Fruit fly (Drosophila melanogaster): ENCODE measurements around the gene CG14958.
A peak's percentile ranks its signal among the peaks of the same experiment; 100 is the strongest.

Gene CG14958

DNA sequence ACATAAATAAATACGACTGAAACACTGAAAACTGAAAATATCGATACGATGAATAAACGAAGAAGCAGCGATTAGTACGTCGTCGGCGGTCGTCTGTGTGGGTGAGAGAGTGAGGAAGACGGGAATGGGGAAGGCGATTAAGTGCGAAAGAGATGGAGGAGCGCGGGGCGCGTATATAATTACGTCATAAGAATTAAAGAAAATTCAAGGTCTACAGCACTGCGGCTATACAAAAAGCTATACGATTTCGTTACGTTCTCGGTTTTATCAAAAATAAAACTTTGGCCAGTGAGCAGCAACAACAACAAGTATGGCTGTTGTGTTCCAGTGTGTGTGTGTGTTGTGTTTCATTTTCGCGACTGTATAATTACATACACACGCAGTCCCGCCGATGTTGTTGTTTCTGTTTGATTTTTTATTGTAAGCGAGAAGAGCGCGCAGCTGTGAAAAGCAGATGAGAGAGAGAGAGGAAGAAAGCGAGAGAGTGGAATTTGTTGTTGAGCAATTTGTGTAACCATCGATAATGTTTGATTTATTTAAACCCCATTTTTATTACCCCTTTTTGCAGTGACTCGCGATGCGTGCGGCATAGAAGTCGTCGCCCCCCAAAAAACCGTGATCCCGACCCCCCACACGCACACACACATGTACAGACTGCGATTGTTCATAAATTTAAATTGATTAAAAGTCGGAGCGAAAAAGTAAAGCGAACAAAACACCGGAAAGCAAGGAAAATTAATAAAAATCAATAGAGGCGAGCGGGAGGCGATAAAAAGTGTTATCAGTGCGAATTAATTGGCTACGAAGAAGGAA is 40.5 kb upstream of the CG14958 start:
- TF ChIP-seq CG12768 (GFP tag; optimal IDR thresholded peaks at IDR 0.05) (peak; percentile 82), CG1620 (GFP tag; optimal IDR thresholded peaks at IDR 0.05) (no peak), CG14711 (tag; optimal IDR thresholded peaks at IDR 0.05) (no peak), cnc (optimal IDR thresholded peaks at IDR 0.05) (no peak), Mnt (GFP tag; optimal IDR thresholded peaks at IDR 0.05) (peak; percentile 77), CG33017 (tag; optimal IDR thresholded peaks at IDR 0.05) (no peak), pad (GFP tag; optimal IDR thresholded peaks at IDR 0.05) (no peak), kay (GFP tag; ENCODE audit: borderline replicate concordance) (no peak), Crg-1 (GFP tag; optimal IDR thresholded peaks at IDR 0.05) (no peak), CG5204 (GFP tag; optimal IDR thresholded peaks at IDR 0.05) (no peak), Clk (GFP tag; optimal IDR thresholded peaks at IDR 0.05) (peak; percentile 47), toe (GFP tag; optimal IDR thresholded peaks at IDR 0.05) (no peak), tj (GFP tag; optimal IDR thresholded peaks at IDR 0.05) (peak; percentile 49), ovo (GFP tag; optimal IDR thresholded peaks at IDR 0.05) (no peak), bab1 (GFP tag; optimal IDR thresholded peaks at IDR 0.05) (no peak), Hr96 (GFP tag; optimal IDR thresholded peaks at IDR 0.05) (no peak), CG7045 (GFP tag; optimal IDR thresholded peaks at IDR 0.05) (peak; percentile 25), CG7101 (tag; optimal IDR thresholded peaks at IDR 0.05) (peak; percentile 9), CG11617 (GFP tag; optimal IDR thresholded peaks at IDR 0.05) (peak; percentile 54), cic (GFP tag; optimal IDR thresholded peaks at IDR 0.05) (peak; percentile 94)

DNA sequence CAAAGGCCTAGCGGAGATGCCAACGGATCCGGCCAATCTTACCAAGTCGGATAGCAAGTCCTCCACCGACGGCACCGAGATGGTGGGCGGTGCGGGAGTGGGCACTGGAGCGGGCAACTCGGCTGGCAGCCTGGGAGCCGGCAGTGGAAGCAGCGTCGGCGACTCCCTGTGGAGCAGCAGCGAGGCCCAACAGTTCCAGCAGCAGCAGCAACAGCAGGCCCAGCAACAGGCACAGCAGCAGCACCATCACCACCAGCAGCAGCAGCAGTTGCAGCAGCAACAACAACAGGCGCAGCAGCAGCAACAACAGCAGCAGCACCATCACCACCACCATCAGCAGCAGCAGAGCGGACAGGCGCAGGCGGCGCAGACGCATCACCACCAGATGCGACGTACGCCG is 39.4 kb upstream of the CG14958 start:
- TF ChIP-seq CG7101 (tag; optimal IDR thresholded peaks at IDR 0.05) (no peak), CG33017 (tag; optimal IDR thresholded peaks at IDR 0.05) (no peak), CG11617 (GFP tag; optimal IDR thresholded peaks at IDR 0.05) (no peak), kay (GFP tag; ENCODE audit: borderline replicate concordance) (no peak), CG7045 (GFP tag; optimal IDR thresholded peaks at IDR 0.05) (no peak), CG14711 (tag; optimal IDR thresholded peaks at IDR 0.05) (no peak), ovo (GFP tag; optimal IDR thresholded peaks at IDR 0.05) (no peak), CG1620 (GFP tag; optimal IDR thresholded peaks at IDR 0.05) (no peak), Crg-1 (GFP tag; optimal IDR thresholded peaks at IDR 0.05) (no peak), tj (GFP tag; optimal IDR thresholded peaks at IDR 0.05) (no peak), CG12768 (GFP tag; optimal IDR thresholded peaks at IDR 0.05) (no peak), pad (GFP tag; optimal IDR thresholded peaks at IDR 0.05) (no peak), Clk (GFP tag; optimal IDR thresholded peaks at IDR 0.05) (no peak)

DNA sequence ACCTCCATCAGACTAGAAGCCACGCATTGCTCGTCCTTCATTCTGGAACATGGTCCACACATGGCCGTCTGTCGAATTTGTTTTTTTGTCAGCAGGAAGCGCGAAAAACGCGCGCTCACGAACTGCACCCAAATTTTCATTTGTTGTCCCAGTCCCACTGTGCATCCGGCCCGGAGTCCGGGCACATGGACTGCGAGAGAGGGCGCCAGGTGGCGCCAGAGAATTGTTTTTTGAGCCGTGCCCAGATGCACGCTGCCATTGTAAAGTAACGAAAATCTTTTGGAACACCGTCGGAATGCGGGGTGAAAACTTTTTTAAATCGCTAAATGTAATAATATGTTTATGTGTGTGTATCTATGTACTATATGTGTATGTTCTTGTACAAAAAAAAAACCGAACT is 32.1 kb upstream of the CG14958 start:
- TF ChIP-seq CG7045 (GFP tag; optimal IDR thresholded peaks at IDR 0.05), result no peak
- no peak for TF ChIP-seq CG7101 (tag; optimal IDR thresholded peaks at IDR 0.05)
- no peak for TF ChIP-seq CG12768 (GFP tag; optimal IDR thresholded peaks at IDR 0.05)
- TF ChIP-seq Crg-1 (GFP tag; optimal IDR thresholded peaks at IDR 0.05), result no peak
- TF ChIP-seq cnc (optimal IDR thresholded peaks at IDR 0.05), result no peak

DNA sequence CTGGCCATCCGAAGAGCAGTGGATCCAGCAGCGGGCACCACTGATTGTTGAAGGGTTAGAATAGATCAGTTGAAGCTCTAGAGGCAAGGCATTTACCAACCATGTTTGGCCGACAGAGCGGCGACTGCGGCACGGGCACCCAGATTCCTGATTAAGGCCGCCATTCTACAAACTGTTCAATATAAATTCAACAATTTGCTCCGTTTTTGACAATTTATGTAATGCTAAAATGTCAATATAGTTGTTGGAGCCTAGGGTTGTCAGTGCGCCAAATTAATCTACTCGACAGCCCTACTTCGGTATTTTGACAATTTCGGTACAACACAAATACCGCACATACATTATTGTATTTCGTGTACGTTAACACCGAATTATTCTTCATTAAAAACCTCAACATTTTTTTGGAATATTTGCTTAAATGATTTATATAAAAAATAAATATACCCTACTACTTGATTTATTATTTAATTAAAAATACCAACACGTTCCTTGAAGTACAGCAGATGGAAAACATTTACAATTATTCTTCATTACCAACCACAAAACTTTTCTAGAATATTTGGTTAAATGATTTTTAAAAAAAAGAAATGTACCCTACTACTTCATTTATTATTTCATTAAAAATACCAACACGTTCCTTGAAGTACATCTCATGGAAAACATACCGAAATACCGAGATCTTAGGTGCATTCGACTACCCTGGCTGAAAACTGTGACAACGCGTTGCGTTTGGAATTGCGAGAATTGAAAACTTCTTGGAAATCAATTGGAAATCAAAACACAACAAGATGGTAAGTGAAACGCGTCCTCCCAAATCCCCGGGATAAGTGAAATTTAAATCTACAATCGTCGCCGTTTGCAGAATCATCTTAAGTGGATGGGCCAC is 30.2 kb upstream of the CG14958 start, which contains the start of the genes ND-30 and CG15812:
Gene ND-30 (minus strand): TSS at position 270 of the 886 bp plus-strand sequence.
Gene CG15812 (plus strand): TSS at position 683 of the 886 bp plus-strand sequence.
- TF ChIP-seq kay (GFP tag; ENCODE audit: borderline replicate concordance), result no peak
- TF ChIP-seq CG11617 (GFP tag; optimal IDR thresholded peaks at IDR 0.05), result peak; percentile 53
- TF ChIP-seq CG12768 (GFP tag; optimal IDR thresholded peaks at IDR 0.05), result no peak
- TF ChIP-seq bab1 (GFP tag; optimal IDR thresholded peaks at IDR 0.05), result no peak
- TF ChIP-seq toe (GFP tag; optimal IDR thresholded peaks at IDR 0.05), result no peak
- TF ChIP-seq Hr96 (GFP tag; optimal IDR thresholded peaks at IDR 0.05), result no peak
- TF ChIP-seq pad (GFP tag; optimal IDR thresholded peaks at IDR 0.05), result no peak
- no peak for TF ChIP-seq CG33017 (tag; optimal IDR thresholded peaks at IDR 0.05)
- no peak for TF ChIP-seq CG5204 (GFP tag; optimal IDR thresholded peaks at IDR 0.05)
- peak; percentile 29 for TF ChIP-seq CG1620 (GFP tag; optimal IDR thresholded peaks at IDR 0.05)
- TF ChIP-seq cnc (optimal IDR thresholded peaks at IDR 0.05), result no peak
- TF ChIP-seq cic (GFP tag; optimal IDR thresholded peaks at IDR 0.05), result no peak
- TF ChIP-seq Crg-1 (GFP tag; optimal IDR thresholded peaks at IDR 0.05), result peak; percentile 31
- TF ChIP-seq CG7045 (GFP tag; optimal IDR thresholded peaks at IDR 0.05), result no peak
- TF ChIP-seq CG14711 (tag; optimal IDR thresholded peaks at IDR 0.05), result peak; percentile 94
- TF ChIP-seq ovo (GFP tag; optimal IDR thresholded peaks at IDR 0.05), result no peak
- no peak for TF ChIP-seq Clk (GFP tag; optimal IDR thresholded peaks at IDR 0.05)
- peak; percentile 15 for TF ChIP-seq tj (GFP tag; optimal IDR thresholded peaks at IDR 0.05)
- no peak for TF ChIP-seq Mnt (GFP tag; optimal IDR thresholded peaks at IDR 0.05)
- peak; percentile 34 for TF ChIP-seq CG7101 (tag; optimal IDR thresholded peaks at IDR 0.05)

DNA sequence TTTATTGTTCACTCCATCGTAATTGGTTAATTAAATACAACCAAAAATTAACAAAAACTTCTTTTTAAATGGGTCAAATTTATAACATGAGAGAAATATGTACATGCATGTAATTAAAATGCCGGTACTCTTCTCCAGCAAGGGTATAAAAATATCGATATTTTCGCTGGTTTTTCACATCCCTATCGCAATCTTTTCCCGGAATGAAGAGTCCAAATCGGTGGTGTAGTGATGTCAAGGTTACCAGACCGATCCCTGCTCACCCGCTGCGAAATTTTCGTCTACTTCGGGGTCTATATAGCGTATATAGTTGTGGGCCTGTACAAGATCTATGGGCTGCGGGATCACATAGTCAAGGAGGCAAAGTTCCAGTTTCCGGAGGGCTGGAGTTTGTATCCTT is 27.8 kb upstream of the CG14958 start, which contains the start of gene rasp:
Gene rasp (plus strand): TSS at position 213 of the 400 bp plus-strand sequence.
- TF ChIP-seq cic (GFP tag; optimal IDR thresholded peaks at IDR 0.05) (no peak), ovo (GFP tag; optimal IDR thresholded peaks at IDR 0.05) (no peak), kay (GFP tag; ENCODE audit: borderline replicate concordance) (no peak), tj (GFP tag; optimal IDR thresholded peaks at IDR 0.05) (no peak), Clk (GFP tag; optimal IDR thresholded peaks at IDR 0.05) (no peak), bab1 (GFP tag; optimal IDR thresholded peaks at IDR 0.05) (no peak), cnc (optimal IDR thresholded peaks at IDR 0.05) (no peak), pad (GFP tag; optimal IDR thresholded peaks at IDR 0.05) (no peak), Mnt (GFP tag; optimal IDR thresholded peaks at IDR 0.05) (no peak), toe (GFP tag; optimal IDR thresholded peaks at IDR 0.05) (no peak), CG5204 (GFP tag; optimal IDR thresholded peaks at IDR 0.05) (no peak), CG12768 (GFP tag; optimal IDR thresholded peaks at IDR 0.05) (no peak), CG7101 (tag; optimal IDR thresholded peaks at IDR 0.05) (no peak), CG11617 (GFP tag; optimal IDR thresholded peaks at IDR 0.05) (no peak), Hr96 (GFP tag; optimal IDR thresholded peaks at IDR 0.05) (no peak), CG14711 (tag; optimal IDR thresholded peaks at IDR 0.05) (no peak), Crg-1 (GFP tag; optimal IDR thresholded peaks at IDR 0.05) (no peak), CG33017 (tag; optimal IDR thresholded peaks at IDR 0.05) (no peak)

All from whole organism, adult.